Fruit fly (Drosophila melanogaster) whole organism, embryonic: ENCODE results near the gene cerv.

ENCODE experiments used
- Blimp-1 ChIP-seq: fragments of 200-800 bp; sonication (Bioruptor generic); optimal IDR thresholded peaks from 3 replicates; lab custom pipeline; 2018; ENCODE audit warnings: missing biosample characterization, missing genetic modification characterization, mild to moderate bottlenecking, moderate library complexity, missing genetic modification reagents
- CG8478 ChIP-seq: fragments of >200 bp; optimal IDR thresholded peaks from 2 replicates; lab custom pipeline; 2018
- fru ChIP-seq: fragments of >200 bp; optimal IDR thresholded peaks from 2 replicates; lab custom pipeline; 2017

dm6 chrX:15529197-15529596 lies 48.8 kb downstream of the cerv start:
- no peak for TF ChIP-seq Blimp-1 (GFP tag; lab: Kevin White, UChicago)
- no peak for TF ChIP-seq CG8478 (lab: Kevin White, UChicago)
- TF ChIP-seq fru (lab: Kevin White, UChicago), result no peak
